Worm (Caenorhabditis elegans): ENCODE measurements around the gene irld-27.

DNA sequence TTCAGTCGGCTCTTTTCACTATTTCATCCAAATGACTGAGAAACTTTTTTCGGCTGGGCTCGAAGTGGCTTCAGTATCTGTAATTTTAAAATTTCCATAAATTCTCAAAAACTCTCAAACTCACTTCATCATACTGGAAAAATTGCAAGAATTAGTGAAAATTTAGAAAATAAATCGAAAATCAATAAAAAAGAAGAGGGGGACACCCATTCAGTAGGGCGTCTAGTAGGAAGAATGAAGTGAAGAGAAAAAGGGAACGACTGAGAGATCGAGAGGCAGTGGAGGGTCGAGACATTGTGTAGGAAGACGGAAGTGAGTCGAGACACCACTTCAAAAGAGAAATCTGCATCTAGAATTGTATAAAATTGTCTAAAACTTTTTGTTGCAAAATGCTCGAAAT, 41.7 kb downstream of the irld-27 start:
- TF ChIP-seq lin-54 (GFP tag; optimal IDR thresholded peaks at IDR 0.05), result no peak
- no peak for TF ChIP-seq snpc-4 (GFP tag; optimal IDR thresholded peaks at IDR 0.05)
- TF ChIP-seq snpc-4 (tag; optimal IDR thresholded peaks at IDR 0.05), result no peak
- no peak for TF ChIP-seq ama-1 (optimal IDR thresholded peaks at IDR 0.05)
- TF ChIP-seq ama-1 (GFP tag; optimal IDR thresholded peaks at IDR 0.05), result no peak

Measured in whole organism, young adult.